Fruit fly (Drosophila melanogaster) whole organism, adult: ENCODE data around the gene Arl5.

Experiments used
- CG11617 ChIP-seq: fragments of 200-800 bp; sonication (Bioruptor generic); optimal IDR thresholded peaks from 2 replicates; lab custom pipeline; 2017; ENCODE audit warnings: mild to moderate bottlenecking, missing biosample characterization, missing genetic modification reagents, missing genetic modification characterization
- CG12768 ChIP-seq: fragments of 200-800 bp; sonication (Bioruptor generic); optimal IDR thresholded peaks from 2 replicates; lab custom pipeline; 2017; ENCODE audit warnings: missing biosample characterization, missing genetic modification characterization, mild to moderate bottlenecking, moderate library complexity, missing genetic modification reagents
- CG14711 ChIP-seq: fragments of 200-800 bp; sonication (Bioruptor generic); optimal IDR thresholded peaks from 2 replicates; lab custom pipeline; 2018; ENCODE audit warnings: missing biosample characterization, mild to moderate bottlenecking, missing genetic modification characterization, moderate library complexity
- CG1620 ChIP-seq: fragments of 200-800 bp; sonication (Bioruptor generic); optimal IDR thresholded peaks from 2 replicates; lab custom pipeline; 2016; ENCODE audit warnings: missing biosample characterization, missing genetic modification characterization
- CG33017 ChIP-seq: fragments of 200-800 bp; sonication (Bioruptor generic); optimal IDR thresholded peaks from 2 replicates; lab custom pipeline; 2018; ENCODE audit warnings: missing biosample characterization, mild to moderate bottlenecking, missing genetic modification characterization, moderate library complexity
- CG7045 ChIP-seq: fragments of 200-800 bp; sonication (Bioruptor generic); optimal IDR thresholded peaks from 2 replicates; lab custom pipeline; 2017; ENCODE audit warnings: missing biosample characterization, mild to moderate bottlenecking, missing genetic modification characterization
- CG7101 ChIP-seq: fragments of 200-800 bp; sonication (Bioruptor generic); optimal IDR thresholded peaks from 2 replicates; lab custom pipeline; 2018; ENCODE audit warnings: missing biosample characterization, mild to moderate bottlenecking, missing genetic modification characterization, moderate library complexity
- Clk ChIP-seq: fragments of 200-800 bp; sonication (Bioruptor generic); optimal IDR thresholded peaks from 2 replicates; lab custom pipeline; 2017; ENCODE audit warnings: missing biosample characterization, missing genetic modification characterization
- Crg-1 ChIP-seq: fragments of 200-800 bp; sonication (Bioruptor generic); optimal IDR thresholded peaks from 2 replicates; lab custom pipeline; 2016; ENCODE audit warnings: missing biosample characterization, missing genetic modification characterization
- Hr96 ChIP-seq: fragments of 200-800 bp; sonication (Bioruptor generic); optimal IDR thresholded peaks from 2 replicates; lab custom pipeline; 2016; ENCODE audit warnings: missing biosample characterization, missing genetic modification characterization
- Mnt ChIP-seq: fragments of 200-800 bp; sonication (Bioruptor generic); optimal IDR thresholded peaks from 2 replicates; lab custom pipeline; 2016; ENCODE audit warnings: missing biosample characterization, mild to moderate bottlenecking, missing genetic modification characterization
- cic ChIP-seq: fragments of 200-800 bp; sonication (Bioruptor generic); optimal IDR thresholded peaks from 2 replicates; lab custom pipeline; 2017; ENCODE audit warnings: missing biosample characterization, mild to moderate bottlenecking, missing genetic modification characterization, moderate library complexity
- cnc ChIP-seq, 2 experiments: fragments of >200 bp; optimal IDR thresholded peaks; 2 replicates each; lab custom pipeline; 2017
- kay ChIP-seq: fragments of 200-800 bp; sonication (Bioruptor generic); peaks from one replicate; lab custom pipeline; 2016; ENCODE audit warnings: missing biosample characterization, missing genetic modification characterization, borderline replicate concordance
- ovo ChIP-seq: fragments of 200-800 bp; sonication (Bioruptor generic); optimal IDR thresholded peaks from 2 replicates; lab custom pipeline; 2016; ENCODE audit warnings: missing biosample characterization, missing genetic modification characterization
- pad ChIP-seq: fragments of 200-800 bp; sonication (Bioruptor generic); optimal IDR thresholded peaks from 3 replicates; lab custom pipeline; 2017; ENCODE audit warnings: missing biosample characterization, missing genetic modification characterization, mild to moderate bottlenecking, moderate library complexity, missing genetic modification reagents
- tj ChIP-seq: fragments of 200-800 bp; sonication (Bioruptor generic); optimal IDR thresholded peaks from 3 replicates; lab custom pipeline; 2017; ENCODE audit warnings: missing biosample characterization, mild to moderate bottlenecking, missing genetic modification characterization, moderate library complexity
- toe ChIP-seq: fragments of 200-800 bp; sonication (Bioruptor generic); optimal IDR thresholded peaks from 2 replicates; lab custom pipeline; 2016; ENCODE audit warnings: missing biosample characterization, missing genetic modification characterization

The Arl5 gene

dm6 chr3L:8285773-8286172 is 13.9 kb downstream of the Arl5 start:
- TF ChIP-seq cnc (optimal IDR thresholded peaks at IDR 0.05; lab: Kevin White, UChicago) (no peak), tj (GFP tag; lab: Kevin White, UChicago) (no peak), CG7045 (GFP tag; lab: Kevin White, UChicago) (no peak)

- no peak for TF ChIP-seq cic (GFP tag; lab: Kevin White, UChicago)
- TF ChIP-seq pad (GFP tag; lab: Kevin White, UChicago), result no peak
- TF ChIP-seq CG1620 (GFP tag; lab: Kevin White, UChicago), result no peak
- no peak for TF ChIP-seq Clk (GFP tag; lab: Kevin White, UChicago)
- no peak for TF ChIP-seq Crg-1 (GFP tag; lab: Kevin White, UChicago)
- TF ChIP-seq tj (GFP tag; lab: Kevin White, UChicago), result no peak
- no peak for TF ChIP-seq CG7045 (GFP tag; lab: Kevin White, UChicago)
- TF ChIP-seq kay, result no peak
- TF ChIP-seq CG12768 (GFP tag; lab: Kevin White, UChicago), result no peak
- no peak for TF ChIP-seq CG11617 (GFP tag; lab: Kevin White, UChicago)
- no peak for TF ChIP-seq CG14711
- TF ChIP-seq Hr96 (GFP tag; lab: Kevin White, UChicago), result no peak
- no peak for TF ChIP-seq toe
- TF ChIP-seq CG33017 (tag; lab: Kevin White, UChicago), result no peak
- no peak for TF ChIP-seq CG7101
- no peak for TF ChIP-seq ovo
- no peak for TF ChIP-seq Mnt
These were observed 14.3 kb downstream of the Arl5 start for dm6 chr3L:8285291-8285690.

dm6 chr3L:8284651-8285050 is 15.0 kb downstream of the Arl5 start:
- TF ChIP-seq pad (GFP tag; lab: Kevin White, UChicago) (no peak), CG7045 (GFP tag; lab: Kevin White, UChicago) (no peak), kay (no peak), Clk (GFP tag; lab: Kevin White, UChicago) (no peak), tj (GFP tag; lab: Kevin White, UChicago) (no peak), CG7101 (no peak), Hr96 (GFP tag; lab: Kevin White, UChicago) (no peak), CG14711 (no peak), toe (no peak)
